Worm (Caenorhabditis elegans): ENCODE results near the gene chca-1.

DNA sequence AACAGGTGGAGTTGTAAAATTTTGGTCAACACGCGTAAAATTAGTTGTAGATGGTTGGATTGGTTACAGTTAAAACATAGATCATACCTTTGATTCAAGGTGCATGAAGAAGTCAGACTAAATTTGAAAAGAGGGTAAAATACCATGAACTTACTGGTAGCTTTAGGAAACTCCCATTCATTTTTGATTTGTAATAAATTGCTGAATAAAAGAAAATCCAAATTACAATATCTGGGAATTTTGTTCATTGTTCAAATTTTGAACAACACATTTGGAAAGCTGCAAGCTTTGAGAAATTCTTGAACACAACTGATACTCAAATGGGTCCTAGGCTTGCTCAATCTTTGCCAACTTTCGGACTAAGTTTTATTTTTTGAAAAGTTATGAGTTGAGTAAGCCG, 26.8 kb downstream of the chca-1 start:
- no peak for TF ChIP-seq nhr-76 (tag; optimal IDR thresholded peaks at IDR 0.05)
- no peak for TF ChIP-seq ceh-82 (tag; optimal IDR thresholded peaks at IDR 0.05)
